Fruit fly (Drosophila melanogaster) whole organism, prepupa: ENCODE data around the gene bib.

Experiments
- Blimp-1 ChIP-seq: fragments of 200-800 bp; sonication (Bioruptor generic); optimal IDR thresholded peaks from 3 replicates; lab custom pipeline; 2017; ENCODE audit warnings: missing biosample characterization, missing genetic modification characterization, mild to moderate bottlenecking, moderate library complexity, missing genetic modification reagents
- CG10631 ChIP-seq: fragments of 200-800 bp; sonication (Bioruptor generic); optimal IDR thresholded peaks from 2 replicates; lab custom pipeline; 2016; ENCODE audit warnings: missing biosample characterization, missing genetic modification characterization
- CG10669 ChIP-seq: fragments of 200-800 bp; sonication (Bioruptor generic); optimal IDR thresholded peaks from 3 replicates; lab custom pipeline; 2018; ENCODE audit warnings: missing biosample characterization, mild to moderate bottlenecking, missing genetic modification characterization, moderate library complexity
- CG11294 ChIP-seq: fragments of 200-800 bp; sonication (Bioruptor generic); IDR thresholded peaks from 2 replicates; pipeline ENCODE4 v1.3.6; 2022; ENCODE audit warnings: missing biosample characterization, missing genetic modification characterization
- CG11762 ChIP-seq: fragments of 200-800 bp; sonication (Bioruptor generic); optimal IDR thresholded peaks from 3 replicates; lab custom pipeline; 2016; ENCODE audit warnings: missing biosample characterization, missing genetic modification characterization; ENCODE audit not compliant: insufficient read depth
- CG11902 ChIP-seq: fragments of 200-800 bp; sonication (Bioruptor generic); optimal IDR thresholded peaks from 3 replicates; lab custom pipeline; 2016; ENCODE audit warnings: missing biosample characterization, missing genetic modification characterization
- CG3032 ChIP-seq: fragments of 200-800 bp; optimal IDR thresholded peaks from 2 replicates; lab custom pipeline; 2019; ENCODE audit warnings: missing biosample characterization, mild to moderate bottlenecking, missing genetic modification characterization, moderate library complexity
- CG31627 ChIP-seq: fragments of 200-800 bp; sonication (Bioruptor generic); optimal IDR thresholded peaks from 3 replicates; lab custom pipeline; 2016; ENCODE audit warnings: missing biosample characterization, missing genetic modification characterization
- CG32006 ChIP-seq: fragments of 200-800 bp; sonication (Bioruptor generic); optimal IDR thresholded peaks from 3 replicates; lab custom pipeline; 2017; ENCODE audit warnings: missing biosample characterization, mild to moderate bottlenecking, missing genetic modification characterization
- CG34406 ChIP-seq: fragments of 200-800 bp; sonication (Bioruptor generic); optimal IDR thresholded peaks from 3 replicates; lab custom pipeline; 2016; ENCODE audit warnings: missing biosample characterization, missing genetic modification characterization
- CG3919 ChIP-seq: fragments of 200-800 bp; sonication (Bioruptor generic); optimal IDR thresholded peaks from 3 replicates; lab custom pipeline; 2016; ENCODE audit warnings: missing biosample characterization, missing genetic modification characterization
- CG4318 ChIP-seq: fragments of 200-800 bp; sonication (Bioruptor generic); optimal IDR thresholded peaks from 3 replicates; lab custom pipeline; 2017; ENCODE audit warnings: missing biosample characterization, mild to moderate bottlenecking, missing genetic modification characterization
- CG6163 ChIP-seq: fragments of 200-800 bp; sonication (Bioruptor generic); IDR thresholded peaks from 3 replicates; pipeline ENCODE4 v1.3.6; 2022; ENCODE audit warnings: missing biosample characterization, missing genetic modification characterization
- CG6276 ChIP-seq: fragments of 200-800 bp; sonication (Bioruptor generic); optimal IDR thresholded peaks from 2 replicates; lab custom pipeline; 2017; ENCODE audit warnings: missing biosample characterization, mild to moderate bottlenecking, missing genetic modification characterization
- CG6792 ChIP-seq: fragments of 200-800 bp; sonication (Bioruptor generic); optimal IDR thresholded peaks from 3 replicates; lab custom pipeline; 2016; ENCODE audit warnings: missing biosample characterization, missing genetic modification characterization
- CG6808 ChIP-seq: fragments of 200-800 bp; sonication (Bioruptor generic); optimal IDR thresholded peaks from 3 replicates; lab custom pipeline; 2017; ENCODE audit warnings: missing biosample characterization, missing genetic modification characterization, mild to moderate bottlenecking, moderate library complexity, missing genetic modification reagents
- CG6854 ChIP-seq: fragments of 200-800 bp; sonication (Bioruptor generic); optimal IDR thresholded peaks from 2 replicates; lab custom pipeline; 2017; ENCODE audit warnings: missing biosample characterization, mild to moderate bottlenecking, missing genetic modification characterization
- CG7368 ChIP-seq: fragments of 200-800 bp; sonication (Bioruptor generic); optimal IDR thresholded peaks from 3 replicates; lab custom pipeline; 2016; ENCODE audit warnings: missing biosample characterization, missing genetic modification characterization
- CG8119 ChIP-seq: fragments of 200-800 bp; sonication (Bioruptor generic); IDR thresholded peaks from 3 replicates; pipeline ENCODE4 v1.3.6; 2022; ENCODE audit warnings: missing biosample characterization, missing genetic modification characterization
- CG8632 ChIP-seq: fragments of 200-800 bp; sonication (Bioruptor generic); optimal IDR thresholded peaks from 3 replicates; lab custom pipeline; 2016; ENCODE audit warnings: missing biosample characterization, missing genetic modification characterization
- CG9139 ChIP-seq: fragments of 200-800 bp; sonication (Bioruptor generic); optimal IDR thresholded peaks from 3 replicates; lab custom pipeline; 2017; ENCODE audit warnings: missing biosample characterization, mild to moderate bottlenecking, missing genetic modification characterization
- Eip75B ChIP-seq: fragments of 200-800 bp; sonication (Bioruptor generic); optimal IDR thresholded peaks from 3 replicates; lab custom pipeline; 2016; ENCODE audit warnings: missing biosample characterization, missing genetic modification characterization
- Eip78C ChIP-seq: fragments of 200-800 bp; sonication (Bioruptor generic); peaks from one replicate; lab custom pipeline; 2016; ENCODE audit warnings: missing biosample characterization, missing genetic modification characterization
- Eip93F ChIP-seq: fragments of 200-800 bp; sonication (Bioruptor generic); optimal IDR thresholded peaks from 2 replicates; lab custom pipeline; 2016; ENCODE audit warnings: missing biosample characterization, mild to moderate bottlenecking, missing genetic modification characterization
- Ets21C ChIP-seq: fragments of 200-800 bp; sonication (Bioruptor generic); optimal IDR thresholded peaks from 3 replicates; lab custom pipeline; 2016; ENCODE audit warnings: missing biosample characterization, missing genetic modification characterization
- Ets96B ChIP-seq: fragments of 200-800 bp; optimal IDR thresholded peaks from 2 replicates; lab custom pipeline; 2019; ENCODE audit warnings: missing biosample characterization, mild to moderate bottlenecking, missing genetic modification characterization, moderate library complexity
- Gug ChIP-seq: fragments of 200-800 bp; sonication (Bioruptor generic); IDR thresholded peaks from 2 replicates; pipeline ENCODE4 v1.3.6; 2022; ENCODE audit warnings: missing biosample characterization, missing genetic modification characterization
- Hr38 ChIP-seq: sonication (Bioruptor generic); optimal IDR thresholded peaks from 2 replicates; lab custom pipeline; 2016; ENCODE audit warnings: missing biosample characterization, missing genetic modification characterization
- Hr39 ChIP-seq: fragments of 200-800 bp; sonication (Bioruptor generic); optimal IDR thresholded peaks from 2 replicates; lab custom pipeline; 2016; ENCODE audit warnings: missing biosample characterization, missing genetic modification characterization
- Hr4 ChIP-seq: fragments of 200-800 bp; sonication (Bioruptor generic); optimal IDR thresholded peaks from 3 replicates; lab custom pipeline; 2016; ENCODE audit warnings: missing biosample characterization, missing genetic modification characterization
- Lpt ChIP-seq: fragments of 200-800 bp; sonication (Bioruptor generic); optimal IDR thresholded peaks from 3 replicates; lab custom pipeline; 2016; ENCODE audit warnings: missing biosample characterization, missing genetic modification characterization
- Met ChIP-seq: fragments of 200-800 bp; sonication (Bioruptor generic); optimal IDR thresholded peaks from 3 replicates; lab custom pipeline; 2016; ENCODE audit warnings: missing biosample characterization, missing genetic modification characterization
- Smox ChIP-seq: fragments of 200-800 bp; sonication (Bioruptor generic); optimal IDR thresholded peaks from 3 replicates; lab custom pipeline; 2016; ENCODE audit warnings: missing biosample characterization, missing genetic modification characterization
- Sox102F ChIP-seq: fragments of 200-800 bp; sonication (Bioruptor generic); optimal IDR thresholded peaks from 2 replicates; lab custom pipeline; 2016; ENCODE audit warnings: missing biosample characterization, mild to moderate bottlenecking, missing genetic modification characterization
- Sox14 ChIP-seq: fragments of 200-800 bp; sonication (Bioruptor generic); optimal IDR thresholded peaks from 3 replicates; lab custom pipeline; 2016; ENCODE audit warnings: missing biosample characterization, missing genetic modification characterization
- Sox15 ChIP-seq: fragments of 200-800 bp; sonication (Bioruptor generic); optimal IDR thresholded peaks from 3 replicates; lab custom pipeline; 2016; ENCODE audit warnings: missing biosample characterization, missing genetic modification characterization
- achi ChIP-seq: fragments of 200-800 bp; sonication (Bioruptor generic); optimal IDR thresholded peaks from 3 replicates; lab custom pipeline; 2016; ENCODE audit warnings: missing biosample characterization, missing genetic modification characterization
- acj6 ChIP-seq: fragments of 200-800 bp; sonication (Bioruptor generic); optimal IDR thresholded peaks from 3 replicates; lab custom pipeline; 2016; ENCODE audit warnings: missing biosample characterization, missing genetic modification characterization
- dac ChIP-seq: fragments of 200-800 bp; sonication (Bioruptor generic); optimal IDR thresholded peaks from 2 replicates; lab custom pipeline; 2017; ENCODE audit warnings: missing biosample characterization, mild to moderate bottlenecking, missing genetic modification characterization
- dsx ChIP-seq: fragments of 200-800 bp; optimal IDR thresholded peaks from 3 replicates; lab custom pipeline; 2019; ENCODE audit warnings: missing biosample characterization, mild to moderate bottlenecking, missing genetic modification characterization, moderate library complexity; ENCODE audit not compliant: poor library complexity, severe bottlenecking
- eg ChIP-seq: fragments of 200-800 bp; sonication (Bioruptor generic); IDR thresholded peaks from 3 replicates; pipeline ENCODE4 v1.3.6; 2022; ENCODE audit warnings: missing biosample characterization, missing genetic modification characterization
- esn ChIP-seq: fragments of 200-800 bp; sonication (Bioruptor generic); optimal IDR thresholded peaks from 2 replicates; lab custom pipeline; 2016; ENCODE audit warnings: missing biosample characterization, mild to moderate bottlenecking, missing genetic modification characterization, moderate library complexity
- fd59A ChIP-seq: fragments of 200-800 bp; sonication (Bioruptor generic); optimal IDR thresholded peaks from 2 replicates; lab custom pipeline; 2017; ENCODE audit warnings: missing biosample characterization, mild to moderate bottlenecking, missing genetic modification characterization, missing genetic modification reagents
- fd85E ChIP-seq: fragments of 200-800 bp; sonication (Bioruptor generic); optimal IDR thresholded peaks from 3 replicates; lab custom pipeline; 2016; ENCODE audit warnings: missing biosample characterization, missing genetic modification characterization
- fkh ChIP-seq: fragments of 200-800 bp; sonication (Bioruptor generic); optimal IDR thresholded peaks from 3 replicates; lab custom pipeline; 2017; ENCODE audit warnings: missing biosample characterization, mild to moderate bottlenecking, missing genetic modification characterization, moderate library complexity
- lz ChIP-seq: fragments of 200-800 bp; sonication (Bioruptor generic); optimal IDR thresholded peaks from 3 replicates; lab custom pipeline; 2016; ENCODE audit warnings: missing biosample characterization, missing genetic modification characterization
- net ChIP-seq: fragments of 200-800 bp; sonication (Bioruptor generic); optimal IDR thresholded peaks from 3 replicates; lab custom pipeline; 2016; ENCODE audit warnings: missing biosample characterization, missing genetic modification characterization
- pdm3 ChIP-seq: fragments of 200-800 bp; sonication (Bioruptor generic); optimal IDR thresholded peaks from 3 replicates; lab custom pipeline; 2016; ENCODE audit warnings: missing biosample characterization, missing genetic modification characterization
- ss ChIP-seq, 2 experiments: fragments of 200-800 bp; sonication (Bioruptor generic); optimal IDR thresholded peaks; 2 replicates in 1 of 2; 3 replicates in 1 of 2; lab custom pipeline; 2017 to 2018; ENCODE audit warnings: mild to moderate bottlenecking in 2 of 2, missing biosample characterization in 2 of 2, missing genetic modification characterization in 2 of 2, moderate library complexity in 1 of 2
- svp ChIP-seq: fragments of 200-800 bp; sonication (Bioruptor generic); peaks from one replicate; lab custom pipeline; 2016; ENCODE audit warnings: missing biosample characterization, missing genetic modification characterization
- vri ChIP-seq: fragments of 200-800 bp; sonication (Bioruptor generic); optimal IDR thresholded peaks from 3 replicates; lab custom pipeline; 2016; ENCODE audit warnings: missing biosample characterization, mild to moderate bottlenecking, missing genetic modification characterization

Gene bib

DNA sequence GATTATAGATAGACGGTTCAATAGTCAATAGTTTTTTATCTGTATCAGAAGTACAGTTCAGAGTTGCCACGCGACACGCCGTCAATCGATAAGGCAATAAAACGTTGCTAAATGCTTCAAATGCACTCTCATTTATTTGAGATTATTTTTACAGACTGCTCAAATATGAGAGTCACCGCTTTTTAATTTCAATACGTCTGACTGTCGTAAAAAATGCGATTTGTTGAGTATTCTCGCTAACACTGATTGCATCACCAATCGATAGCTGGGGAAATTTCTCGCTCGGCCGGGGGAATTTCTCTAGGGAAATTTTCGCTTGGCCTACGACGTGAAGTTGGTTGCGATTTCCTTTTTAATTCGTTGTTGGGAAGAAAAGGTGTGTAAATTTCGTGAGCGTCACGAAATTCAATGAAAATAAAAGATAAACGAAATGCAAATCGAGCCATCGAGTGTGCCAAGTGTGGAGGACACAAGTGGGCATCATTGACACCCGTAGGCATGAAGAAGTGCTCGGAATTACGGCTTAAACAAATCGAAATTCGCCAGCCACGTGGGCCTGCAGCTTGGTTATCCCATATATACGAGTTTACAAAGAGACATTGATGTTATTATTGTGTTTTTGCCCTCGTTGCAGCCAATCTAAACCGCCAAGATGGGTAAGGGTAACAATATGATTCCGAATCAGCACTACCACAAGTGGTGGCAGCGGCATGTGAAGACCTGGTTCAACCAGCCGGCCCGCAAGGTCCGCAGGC, 17.3 kb upstream of the bib start, which contains the start of the genes Dref and RpL13:
Gene Dref (minus strand): TSS at position 247 of the 755 bp plus-strand sequence.
Gene RpL13 (plus strand): TSS at position 331 of the 755 bp plus-strand sequence.
- TF ChIP-seq Ets21C (GFP tag; lab: Kevin White, UChicago) (peak; percentile 53), dac (peak; percentile 46), Lpt (no peak), CG9139 (GFP tag; lab: Kevin White, UChicago) (peak; percentile 86), Blimp-1 (GFP tag; lab: Kevin White, UChicago) (peak; percentile 82), pdm3 (peak; percentile 77), CG31627 (GFP tag; lab: Kevin White, UChicago) (peak; percentile 78), CG3919 (GFP tag; lab: Kevin White, UChicago) (peak; percentile 85), dsx (GFP tag; lab: Kevin White, UChicago) (peak; percentile 54), lz (GFP tag; lab: Kevin White, UChicago) (peak; percentile 83), fd85E (GFP tag; lab: Kevin White, UChicago) (peak; percentile 82), fkh (GFP tag; lab: Kevin White, UChicago) (peak; percentile 79), Eip93F (GFP tag; lab: Kevin White, UChicago) (no peak), Sox14 (GFP tag; lab: Kevin White, UChicago) (peak; percentile 78), Eip78C (GFP tag; lab: Kevin White, UChicago) (peak; percentile 90), Hr4 (peak; percentile 73), Hr38 (GFP tag; lab: Kevin White, UChicago) (no peak), Eip75B (GFP tag; lab: Kevin White, UChicago) (peak; percentile 83), acj6 (GFP tag; lab: Kevin White, UChicago) (peak; percentile 72), net (peak; percentile 80), Sox15 (peak; percentile 28), CG6276 (GFP tag; lab: Kevin White, UChicago) (no peak), eg (GFP tag; lab: Robert Waterston, UW) (peak; percentile 83), CG10669 (GFP tag; lab: Kevin White, UChicago) (peak; percentile 78), CG10631 (no peak), Smox (GFP tag; lab: Kevin White, UChicago) (no peak), Ets96B (tag; lab: Kevin White, UChicago) (peak; percentile 51), Gug (GFP tag; lab: Robert Waterston, UW) (peak; percentile 44), CG6808 (GFP tag; lab: Kevin White, UChicago) (peak; percentile 78), CG6163 (GFP tag; lab: Robert Waterston, UW) (peak; percentile 89), CG6792 (GFP tag; lab: Kevin White, UChicago) (peak; percentile 66), Hr39 (GFP tag; lab: Kevin White, UChicago) (peak; percentile 67), CG3032 (peak; percentile 68), CG8632 (GFP tag; lab: Kevin White, UChicago) (peak; percentile 84), esn (GFP tag; lab: Kevin White, UChicago) (peak; percentile 91), CG11294 (no peak), achi (GFP tag; lab: Kevin White, UChicago) (peak; percentile 82), CG7368 (GFP tag; lab: Kevin White, UChicago) (peak; percentile 84), CG11762 (GFP tag; lab: Kevin White, UChicago) (peak; percentile 59), Met (peak; percentile 88), CG4318 (GFP tag; lab: Kevin White, UChicago) (no peak), CG8119 (GFP tag; lab: Robert Waterston, UW) (no peak; the same call in 1 of the 3 replicates), svp (GFP tag; lab: Kevin White, UChicago) (peak; percentile 90), vri (GFP tag; lab: Kevin White, UChicago) (peak; percentile 92), fd59A (GFP tag; lab: Kevin White, UChicago) (peak; percentile 60), CG32006 (GFP tag; lab: Kevin White, UChicago) (no peak), CG34406 (GFP tag; lab: Kevin White, UChicago) (peak; percentile 79), CG11902 (GFP tag; lab: Kevin White, UChicago) (no peak), ss (GFP tag; optimal IDR thresholded peaks at IDR 0.05; lab: Kevin White, UChicago) (peak; percentile 69 to 93), CG6854 (peak; percentile 97), Sox102F (GFP tag; lab: Kevin White, UChicago) (peak; percentile 92)
